Worm (Caenorhabditis elegans) whole organism, L4/young adult: ENCODE data around the gene Y110A2AL.3.

Experiments used
- W03F9.2 ChIP-seq: fragments of 150-350 bp; optimal IDR thresholded peaks from 2 replicates; lab custom pipeline; 2014; ENCODE audit warnings: missing biosample characterization, missing genetic modification characterization
- dao-5 ChIP-seq: sonication (generic microtip); optimal IDR thresholded peaks from 2 replicates; lab custom pipeline; 2016; ENCODE audit warnings: missing genotype, missing genetic modification characterization, moderate library complexity, missing compliant biosample characterization

DNA sequence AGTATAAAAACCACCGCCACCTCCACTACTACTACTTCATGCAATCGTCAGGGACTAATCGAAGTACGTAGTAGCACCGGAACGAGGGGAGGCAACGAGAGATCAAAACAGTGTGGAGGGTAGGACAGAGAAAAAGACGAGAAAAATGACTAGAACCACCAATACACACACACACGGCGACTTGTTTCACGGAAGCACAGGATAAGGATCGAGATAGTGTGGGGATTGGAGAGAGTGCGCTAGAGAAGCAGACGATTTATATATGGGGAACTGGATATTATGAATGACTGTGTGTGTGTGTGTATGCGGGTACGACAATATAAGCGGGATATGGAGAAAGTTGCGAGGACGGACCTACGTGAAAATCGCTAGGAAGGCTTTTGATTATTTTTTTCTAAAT, 12.1 kb upstream of the Y110A2AL.3 start:
- TF ChIP-seq dao-5 (tag; lab: Kevin White, UChicago) (no peak), W03F9.2 (tag; lab: Kevin White, UChicago) (no peak)
